Fruit fly (Drosophila melanogaster): ENCODE data around the gene CG31300.

Gene CG31300

dm6 chr3R:25258628-25259240 is 24.7 kb upstream of the CG31300 start, which contains the start of gene CG11857 (continued):
- TF ChIP-seq Antp (GFP tag; optimal IDR thresholded peaks at IDR 0.05) (peak; percentile 97), gsb-n (tag; optimal IDR thresholded peaks at IDR 0.05) (peak; percentile 95), sug (tag; optimal IDR thresholded peaks at IDR 0.05) (peak; percentile 97), CG10565 (GFP tag; optimal IDR thresholded peaks at IDR 0.05) (peak; percentile 91), gcm2 (GFP tag; optimal IDR thresholded peaks at IDR 0.05) (peak; percentile 88), CG4404 (GFP tag; IDR thresholded peaks at IDR 0.05) (peak; percentile 100), Sry-β (GFP tag; optimal IDR thresholded peaks at IDR 0.05) (peak; percentile 78), so (GFP tag; IDR thresholded peaks at IDR 0.05) (peak; percentile 97), slbo (GFP tag; IDR thresholded peaks at IDR 0.05) (peak; percentile 100), abd-A (tag; optimal IDR thresholded peaks at IDR 0.05) (no peak), onecut (GFP tag; IDR thresholded peaks at IDR 0.05) (peak; percentile 93), CG14667 (GFP tag; IDR thresholded peaks at IDR 0.05) (peak; percentile 99), NC2β (GFP tag; optimal IDR thresholded peaks at IDR 0.05) (peak; percentile 96), CG18262 (tag; optimal IDR thresholded peaks at IDR 0.05) (peak; percentile 96), btn (GFP tag; optimal IDR thresholded peaks at IDR 0.05) (peak; percentile 86), CG8924 (tag; optimal IDR thresholded peaks at IDR 0.05) (peak; percentile 98), CG12299 (tag; optimal IDR thresholded peaks at IDR 0.05) (peak; percentile 95), CG11398 (GFP tag; optimal IDR thresholded peaks at IDR 0.05) (peak; percentile 94), seq (GFP tag; IDR thresholded peaks at IDR 0.05) (peak; percentile 97), CG43689 (GFP tag; IDR thresholded peaks at IDR 0.05) (peak; percentile 93), hth (optimal IDR thresholded peaks at IDR 0.05) (no peak), scrt (GFP tag; optimal IDR thresholded peaks at IDR 0.05) (peak; percentile 87), TFAM (GFP tag; optimal IDR thresholded peaks at IDR 0.05) (peak; percentile 73), dmrt11E (tag; optimal IDR thresholded peaks at IDR 0.05) (peak; percentile 98), Lpt (GFP tag; optimal IDR thresholded peaks at IDR 0.05) (no peak), Hmr (GFP tag; optimal IDR thresholded peaks at IDR 0.05) (peak; percentile 97), stc (GFP tag; IDR thresholded peaks at IDR 0.05) (peak; percentile 98), Ptx1 (GFP tag; IDR thresholded peaks at IDR 0.05) (peak; percentile 99), CG31224 (GFP tag; IDR thresholded peaks at IDR 0.05) (peak; percentile 97), CG9609 (GFP tag; optimal IDR thresholded peaks at IDR 0.05) (peak; percentile 98), Stat92E (GFP tag; optimal IDR thresholded peaks at IDR 0.05) (peak in 1 of 3 experiments; percentile 91), da (GFP tag; optimal IDR thresholded peaks at IDR 0.05) (peak; percentile 95), wdn (GFP tag; IDR thresholded peaks at IDR 0.05) (peak; percentile 97), CG1603 (tag; optimal IDR thresholded peaks at IDR 0.05) (peak; percentile 97), B-H2 (GFP tag; optimal IDR thresholded peaks at IDR 0.05) (peak; percentile 98), CG7745 (tag; optimal IDR thresholded peaks at IDR 0.05) (peak; percentile 76), Side (GFP tag; optimal IDR thresholded peaks at IDR 0.05) (peak; percentile 95), ato (GFP tag; IDR thresholded peaks at IDR 0.05; ENCODE audit: partially characterized antibody) (peak; percentile 96), CG17359 (tag; optimal IDR thresholded peaks at IDR 0.05) (peak; percentile 98), ssp (GFP tag; IDR thresholded peaks at IDR 0.05) (peak; percentile 95), CG9797 (GFP tag; optimal IDR thresholded peaks at IDR 0.05) (peak; percentile 66), CG13894 (tag; optimal IDR thresholded peaks at IDR 0.05) (peak; percentile 97), CG4424 (GFP tag; optimal IDR thresholded peaks at IDR 0.05) (peak; percentile 98), CG9932 (GFP tag; IDR thresholded peaks at IDR 0.05) (peak; percentile 100), Awh (GFP tag; IDR thresholded peaks at IDR 0.05) (peak; percentile 97), H15 (GFP tag; IDR thresholded peaks at IDR 0.05) (peak; percentile 99), tup (GFP tag; optimal IDR thresholded peaks at IDR 0.05) (peak; percentile 94), sob (GFP tag; IDR thresholded peaks at IDR 0.05) (peak; percentile 100), CG42726 (GFP tag; IDR thresholded peaks at IDR 0.05; ENCODE audit: partially characterized antibody) (peak; percentile 98), tll (GFP tag; optimal IDR thresholded peaks at IDR 0.05) (peak; percentile 45 to 68)
